Fruit fly (Drosophila melanogaster) whole organism, embryonic: ENCODE data around the gene Hsp60B.

Experiments
- Aef1 ChIP-seq: fragments of 200-800 bp; sonication (Bioruptor generic); IDR thresholded peaks from 3 replicates; pipeline ENCODE4 v1.3.6; 2022; ENCODE audit warnings: missing biosample characterization, missing genetic modification characterization
- Antp ChIP-seq: fragments of 200-800 bp; sonication (Bioruptor generic); optimal IDR thresholded peaks from 3 replicates; lab custom pipeline; 2016; ENCODE audit warnings: missing biosample characterization, missing genetic modification characterization
- Asciz ChIP-seq: fragments of 200-800 bp; sonication (Bioruptor generic); optimal IDR thresholded peaks from 2 replicates; lab custom pipeline; 2017; ENCODE audit warnings: missing biosample characterization, mild to moderate bottlenecking, missing genetic modification characterization, missing genetic modification reagents
- Atf3 ChIP-seq: fragments of 200-800 bp; sonication (Bioruptor generic); optimal IDR thresholded peaks from 3 replicates; lab custom pipeline; 2016; ENCODE audit warnings: missing biosample characterization, missing genetic modification characterization
- CG10209 ChIP-seq: fragments of 200-800 bp; sonication (Bioruptor generic); optimal IDR thresholded peaks from 3 replicates; lab custom pipeline; 2017; ENCODE audit warnings: missing biosample characterization, mild to moderate bottlenecking, missing genetic modification characterization, missing genetic modification reagents
- CG10274 ChIP-seq: fragments of 200-800 bp; sonication (Bioruptor generic); optimal IDR thresholded peaks from 3 replicates; lab custom pipeline; 2017; ENCODE audit warnings: missing biosample characterization, mild to moderate bottlenecking, missing genetic modification characterization
- CG12236 ChIP-seq: fragments of 200-800 bp; sonication (Bioruptor generic); optimal IDR thresholded peaks from 2 replicates; lab custom pipeline; 2016; ENCODE audit warnings: missing biosample characterization, missing genetic modification characterization
- CG14050 ChIP-seq: fragments of 200-800 bp; sonication (Bioruptor generic); IDR thresholded peaks from 3 replicates; pipeline ENCODE4 v1.3.6; 2022; ENCODE audit warnings: missing biosample characterization, missing genetic modification characterization
- CG17186 ChIP-seq: fragments of 200-800 bp; sonication (Bioruptor generic); optimal IDR thresholded peaks from 3 replicates; lab custom pipeline; 2017; ENCODE audit warnings: missing biosample characterization, missing genetic modification reagents, missing genetic modification characterization
- CG17328 ChIP-seq: fragments of 200-800 bp; sonication (Bioruptor generic); IDR thresholded peaks from 2 replicates; pipeline ENCODE4 v1.3.6; 2022; ENCODE audit warnings: missing biosample characterization, missing genetic modification characterization
- CG17359 ChIP-seq: fragments of 200-800 bp; sonication (Bioruptor generic); optimal IDR thresholded peaks from 3 replicates; lab custom pipeline; 2018; ENCODE audit warnings: missing biosample characterization, mild to moderate bottlenecking, missing genetic modification characterization, moderate library complexity
- CG31365 ChIP-seq: fragments of 200-800 bp; sonication (Bioruptor generic); optimal IDR thresholded peaks from 2 replicates; lab custom pipeline; 2018; ENCODE audit warnings: missing biosample characterization, mild to moderate bottlenecking, missing genetic modification characterization
- CG31441 ChIP-seq: fragments of 200-800 bp; sonication (Bioruptor generic); IDR thresholded peaks from 2 replicates; pipeline ENCODE4 v1.3.6; 2022; ENCODE audit warnings: missing biosample characterization, missing genetic modification characterization
- CG33213 ChIP-seq: fragments of 200-800 bp; sonication (Bioruptor generic); optimal IDR thresholded peaks from 3 replicates; lab custom pipeline; 2016; ENCODE audit warnings: missing biosample characterization, missing genetic modification characterization
- CG43689 ChIP-seq: fragments of 200-800 bp; sonication (Bioruptor generic); IDR thresholded peaks from 2 replicates; pipeline ENCODE4 v1.3.6; 2022; ENCODE audit warnings: missing biosample characterization, missing genetic modification characterization
- CG4707 ChIP-seq: fragments of 200-800 bp; sonication (Bioruptor generic); optimal IDR thresholded peaks from 2 replicates; lab custom pipeline; 2018; ENCODE audit warnings: missing biosample characterization, mild to moderate bottlenecking, missing genetic modification characterization, moderate library complexity
- CG6683 ChIP-seq: fragments of 200-800 bp; sonication (Bioruptor generic); optimal IDR thresholded peaks from 2 replicates; lab custom pipeline; 2017; ENCODE audit warnings: missing biosample characterization, mild to moderate bottlenecking, missing genetic modification characterization, missing genetic modification reagents
- CG6689 ChIP-seq: fragments of 200-800 bp; sonication (Bioruptor generic); IDR thresholded peaks from 2 replicates; pipeline ENCODE4 v1.3.6; 2022; ENCODE audit warnings: missing biosample characterization, missing genetic modification characterization
- CG6765 ChIP-seq: fragments of 200-800 bp; sonication (Bioruptor generic); optimal IDR thresholded peaks from 3 replicates; lab custom pipeline; 2017; ENCODE audit warnings: missing biosample characterization, mild to moderate bottlenecking, missing genetic modification characterization
- CG9876 ChIP-seq: fragments of 200-800 bp; sonication (Bioruptor generic); optimal IDR thresholded peaks from 2 replicates; lab custom pipeline; 2016; ENCODE audit warnings: missing biosample characterization, missing genetic modification characterization
- CHES-1-like ChIP-seq: fragments of 200-800 bp; sonication (Bioruptor generic); optimal IDR thresholded peaks from 2 replicates; lab custom pipeline; 2016; ENCODE audit warnings: missing biosample characterization, missing genetic modification characterization
- Camta ChIP-seq: fragments of 200-800 bp; sonication (Bioruptor generic); optimal IDR thresholded peaks from 2 replicates; lab custom pipeline; 2016; ENCODE audit warnings: missing biosample characterization, missing genetic modification characterization
- D19B ChIP-seq: fragments of 200-800 bp; sonication (Bioruptor generic); optimal IDR thresholded peaks from 2 replicates; lab custom pipeline; 2017; ENCODE audit warnings: missing biosample characterization, mild to moderate bottlenecking, missing genetic modification characterization
- Dbx ChIP-seq: fragments of 200-800 bp; sonication (Bioruptor generic); IDR thresholded peaks from 3 replicates; pipeline ENCODE4 v1.3.6; 2022; ENCODE audit warnings: missing biosample characterization, missing genetic modification characterization
- Dref ChIP-seq: fragments of 200-800 bp; sonication (Bioruptor generic); IDR thresholded peaks from 2 replicates; pipeline ENCODE4 v1.3.6; 2022; ENCODE audit warnings: missing biosample characterization, missing genetic modification characterization
- Ets65A ChIP-seq: fragments of 200-800 bp; sonication (Bioruptor generic); peaks from one replicate; lab custom pipeline; 2016; ENCODE audit warnings: missing biosample characterization, missing genetic modification characterization
- Gsc ChIP-seq: fragments of 200-800 bp; sonication (Bioruptor generic); IDR thresholded peaks from 2 replicates; pipeline ENCODE4 v1.3.6; 2022; ENCODE audit warnings: missing biosample characterization, missing genetic modification characterization
- H2.0 ChIP-seq: fragments of 200-800 bp; sonication (Bioruptor generic); IDR thresholded peaks from 2 replicates; pipeline ENCODE4 v1.3.6; 2022; ENCODE audit warnings: missing biosample characterization, missing genetic modification characterization
- Hr39 ChIP-seq: fragments of >200 bp; optimal IDR thresholded peaks from 2 replicates; lab custom pipeline; 2017
- MTF-1 ChIP-seq: fragments of 200-800 bp; sonication (Bioruptor generic); optimal IDR thresholded peaks from 2 replicates; lab custom pipeline; 2018; ENCODE audit warnings: missing biosample characterization, mild to moderate bottlenecking, missing genetic modification characterization, borderline replicate concordance
- Mrtf ChIP-seq: fragments of 200-800 bp; sonication (Bioruptor generic); IDR thresholded peaks from 3 replicates; pipeline ENCODE4 v1.3.6; 2022; ENCODE audit warnings: missing biosample characterization, missing genetic modification characterization
- Neu2 ChIP-seq: fragments of 200-800 bp; sonication (Bioruptor generic); optimal IDR thresholded peaks from 3 replicates; lab custom pipeline; 2016; ENCODE audit warnings: missing biosample characterization, missing genetic modification characterization, borderline replicate concordance
- Rfx ChIP-seq: fragments of 200-800 bp; sonication (Bioruptor generic); IDR thresholded peaks from 2 replicates; pipeline ENCODE4 v1.3.6; 2022; ENCODE audit warnings: missing biosample characterization, missing genetic modification characterization
- Rx ChIP-seq: fragments of 200-800 bp; sonication (Bioruptor generic); IDR thresholded peaks from 2 replicates; pipeline ENCODE4 v1.3.6; 2022; ENCODE audit warnings: missing biosample characterization, missing genetic modification characterization
- TFAM ChIP-seq: fragments of 200-800 bp; sonication (Bioruptor generic); optimal IDR thresholded peaks from 2 replicates; lab custom pipeline; 2017; ENCODE audit warnings: missing biosample characterization, missing genetic modification characterization, inconsistent platforms
- abd-A ChIP-seq: fragments of 200-800 bp; sonication (Bioruptor generic); optimal IDR thresholded peaks from 3 replicates; lab custom pipeline; 2019; ENCODE audit warnings: missing biosample characterization, mild to moderate bottlenecking, missing genetic modification characterization, moderate library complexity
- aop ChIP-seq: fragments of 200-800 bp; sonication (Bioruptor generic); IDR thresholded peaks from 2 replicates; pipeline ENCODE4 v1.3.6; 2022; ENCODE audit warnings: missing biosample characterization, missing genetic modification characterization
- ap ChIP-seq: fragments of 200-800 bp; sonication (Bioruptor generic); IDR thresholded peaks from 2 replicates; pipeline ENCODE4 v1.3.6; 2022; ENCODE audit warnings: missing biosample characterization, missing genetic modification characterization
- ash1 ChIP-seq: fragments of 200-800 bp; sonication (Bioruptor generic); optimal IDR thresholded peaks from 2 replicates; lab custom pipeline; 2018; ENCODE audit warnings: missing biosample characterization, mild to moderate bottlenecking, missing genetic modification characterization
- az2 ChIP-seq: fragments of 200-800 bp; sonication (Bioruptor generic); optimal IDR thresholded peaks from 3 replicates; lab custom pipeline; 2016; ENCODE audit warnings: missing biosample characterization, missing genetic modification characterization
- en ChIP-seq: fragments of 200-800 bp; sonication (Bioruptor generic); optimal IDR thresholded peaks from 2 replicates; lab custom pipeline; 2016; ENCODE audit warnings: missing biosample characterization, missing genetic modification characterization
- fd96Cb ChIP-seq: fragments of 200-800 bp; sonication (Bioruptor generic); optimal IDR thresholded peaks from 2 replicates; lab custom pipeline; 2018; ENCODE audit warnings: missing biosample characterization, mild to moderate bottlenecking, missing genetic modification characterization, moderate library complexity
- ind ChIP-seq: fragments of 200-800 bp; sonication (Bioruptor generic); optimal IDR thresholded peaks from 3 replicates; lab custom pipeline; 2016; ENCODE audit warnings: missing biosample characterization, missing genetic modification characterization
- inv ChIP-seq: fragments of 200-800 bp; sonication (Bioruptor generic); IDR thresholded peaks from 2 replicates; pipeline ENCODE4 v1.3.6; 2022; ENCODE audit warnings: missing biosample characterization, missing genetic modification characterization; ENCODE audit not compliant: partially characterized antibody
- lab ChIP-seq: fragments of 200-800 bp; sonication (Bioruptor generic); optimal IDR thresholded peaks from 3 replicates; lab custom pipeline; 2017; ENCODE audit warnings: missing biosample characterization, missing genetic modification characterization, mild to moderate bottlenecking, moderate library complexity, missing genetic modification reagents
- lmd ChIP-seq: fragments of 200-800 bp; sonication (Bioruptor generic); IDR thresholded peaks from 2 replicates; pipeline ENCODE4 v1.3.6; 2022; ENCODE audit warnings: missing biosample characterization, missing genetic modification characterization
- oc ChIP-seq: fragments of 200-800 bp; sonication (Bioruptor generic); optimal IDR thresholded peaks from 2 replicates; lab custom pipeline; 2018; ENCODE audit warnings: missing biosample characterization, mild to moderate bottlenecking, missing genetic modification characterization, moderate library complexity
- rib ChIP-seq: fragments of 200-800 bp; sonication (Bioruptor generic); IDR thresholded peaks from 2 replicates; pipeline ENCODE4 v1.3.6; 2022; ENCODE audit warnings: missing biosample characterization, missing genetic modification characterization
- run ChIP-seq: fragments of 200-800 bp; sonication (Bioruptor generic); optimal IDR thresholded peaks from 3 replicates; lab custom pipeline; 2018; ENCODE audit warnings: missing biosample characterization, mild to moderate bottlenecking, missing genetic modification characterization
- sr ChIP-seq: fragments of 200-800 bp; sonication (Bioruptor generic); IDR thresholded peaks from 3 replicates; pipeline ENCODE4 v1.3.6; 2022; ENCODE audit warnings: missing biosample characterization, missing genetic modification characterization
- unc-4 ChIP-seq: fragments of 200-800 bp; sonication (Bioruptor generic); IDR thresholded peaks from 2 replicates; pipeline ENCODE4 v1.3.6; 2022; ENCODE audit warnings: missing biosample characterization, missing genetic modification characterization; ENCODE audit not compliant: partially characterized antibody
- wek ChIP-seq: fragments of 200-800 bp; sonication (Bioruptor generic); optimal IDR thresholded peaks from 3 replicates; lab custom pipeline; 2018; ENCODE audit warnings: missing biosample characterization, mild to moderate bottlenecking, missing genetic modification characterization, moderate library complexity

Gene Hsp60B

DNA sequence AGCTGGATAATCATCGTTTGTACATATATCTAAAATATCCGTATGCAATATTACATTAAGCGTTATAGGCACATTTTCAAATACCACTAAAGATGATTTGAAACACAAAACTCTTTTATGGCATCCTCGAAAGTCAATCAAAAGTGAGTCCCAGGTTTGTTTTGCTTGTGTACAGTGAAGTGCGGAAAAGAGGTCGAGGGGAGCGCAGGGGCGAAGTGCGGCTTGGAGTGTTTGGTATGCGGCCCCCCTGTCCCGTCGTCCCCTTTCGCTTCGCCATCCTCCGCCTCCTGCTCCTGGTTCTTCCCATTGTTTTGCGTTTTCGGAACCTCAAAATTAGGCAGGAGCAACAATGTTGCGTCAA is 12.7 kb upstream of the Hsp60B start (continued):
- TF ChIP-seq ap (peak; percentile 82), fd96Cb (tag; lab: Kevin White, UChicago) (peak; percentile 91), sr (GFP tag; lab: Robert Waterston, UW) (0 out of 3 replicates have a peak, but pooled peaks have one; percentile 47), TFAM (peak; percentile 69), Rfx (GFP tag; lab: Robert Waterston, UW) (peak; percentile 67), aop (0 out of 2 replicates have a peak, but pooled peaks have one; percentile 12), Ets65A (GFP tag; lab: Kevin White, UChicago) (peak; percentile 97), ind (GFP tag; lab: Kevin White, UChicago) (peak; percentile 76), lmd (GFP tag; lab: Robert Waterston, UW) (peak; percentile 86), rib (no peak), run (tag; lab: Kevin White, UChicago) (peak; percentile 49), Asciz (peak; percentile 85), Dbx (no peak), lab (GFP tag; lab: Kevin White, UChicago) (peak; percentile 76), CG6765 (GFP tag; lab: Kevin White, UChicago) (no peak), CG31441 (GFP tag; lab: Robert Waterston, UW) (peak; percentile 94), CG9876 (peak; percentile 62), CG43689 (GFP tag; lab: Robert Waterston, UW) (peak; percentile 51; the same call in 1 of the 2 replicates), CG31365 (tag; lab: Kevin White, UChicago) (peak; percentile 57), CG17359 (peak; percentile 89), en (GFP tag; lab: Kevin White, UChicago) (peak; percentile 75), oc (tag; lab: Kevin White, UChicago) (peak; percentile 91), inv (no peak), Neu2 (GFP tag; lab: Kevin White, UChicago) (no peak), wek (GFP tag; lab: Kevin White, UChicago) (peak; percentile 61), CG14050 (GFP tag; lab: Robert Waterston, UW) (peak; percentile 77), az2 (GFP tag; lab: Kevin White, UChicago) (peak; percentile 91), CG10209 (GFP tag; lab: Kevin White, UChicago) (peak; percentile 85), Aef1 (GFP tag; lab: Robert Waterston, UW) (peak; percentile 81), CG33213 (GFP tag; lab: Kevin White, UChicago) (peak; percentile 56), CG6683 (no peak), Hr39 (lab: Kevin White, UChicago) (no peak), unc-4 (GFP tag; lab: Robert Waterston, UW) (no peak), Gsc (GFP tag; lab: Robert Waterston, UW) (peak; percentile 74), CG12236 (peak; percentile 87), D19B (GFP tag; lab: Kevin White, UChicago) (no peak), CHES-1-like (GFP tag; lab: Kevin White, UChicago) (peak; percentile 79), abd-A (tag; lab: Kevin White, UChicago) (no peak), MTF-1 (GFP tag; lab: Kevin White, UChicago) (peak; percentile 68), CG17328 (peak; percentile 90), CG4707 (GFP tag; lab: Kevin White, UChicago) (peak; percentile 70), Dref (GFP tag; lab: Robert Waterston, UW) (no peak), CG17186 (GFP tag; lab: Kevin White, UChicago) (peak; percentile 67), Antp (GFP tag; lab: Kevin White, UChicago) (peak; percentile 87), CG10274 (GFP tag; lab: Kevin White, UChicago) (peak; percentile 14), Mrtf (GFP tag; lab: Robert Waterston, UW) (peak; percentile 69; the same call in 2 of the 3 replicates), ash1 (GFP tag; lab: Kevin White, UChicago) (no peak), CG6689 (GFP tag; lab: Robert Waterston, UW) (peak; percentile 85), Rx (peak; percentile 83), Atf3 (GFP tag; lab: Kevin White, UChicago) (peak; percentile 90), Camta (GFP tag; lab: Kevin White, UChicago) (peak; percentile 84), H2.0 (GFP tag; lab: Robert Waterston, UW) (peak; percentile 81)
